Fruit fly (Drosophila melanogaster) whole organism: ENCODE data around the gene MED30.

ENCODE experiments used
- CG8478 ChIP-seq: fragments of >200 bp; optimal IDR thresholded peaks from 2 replicates; lab custom pipeline; 2018; ENCODE audit warnings: inconsistent platforms
- Dll ChIP-seq: fragments of >200 bp; optimal IDR thresholded peaks from 2 replicates; lab custom pipeline; 2017
- EcR ChIP-seq, 2 experiments: fragments of >200 bp; optimal IDR thresholded peaks; 2 replicates each; lab custom pipeline; 2017; ENCODE audit warnings: missing biosample characterization in 2 of 2, missing genetic modification characterization in 2 of 2, missing genetic modification reagents in 2 of 2
- pan ChIP-seq: fragments of >200 bp; optimal IDR thresholded peaks from 2 replicates; lab custom pipeline; 2017
- psq ChIP-seq: fragments of >200 bp; optimal IDR thresholded peaks from 2 replicates; lab custom pipeline; 2017
- usp ChIP-seq: fragments of >200 bp; optimal IDR thresholded peaks from 2 replicates; lab custom pipeline; 2017; ENCODE audit warnings: missing biosample characterization, missing genetic modification characterization, mixed read lengths

Gene MED30

DNA sequence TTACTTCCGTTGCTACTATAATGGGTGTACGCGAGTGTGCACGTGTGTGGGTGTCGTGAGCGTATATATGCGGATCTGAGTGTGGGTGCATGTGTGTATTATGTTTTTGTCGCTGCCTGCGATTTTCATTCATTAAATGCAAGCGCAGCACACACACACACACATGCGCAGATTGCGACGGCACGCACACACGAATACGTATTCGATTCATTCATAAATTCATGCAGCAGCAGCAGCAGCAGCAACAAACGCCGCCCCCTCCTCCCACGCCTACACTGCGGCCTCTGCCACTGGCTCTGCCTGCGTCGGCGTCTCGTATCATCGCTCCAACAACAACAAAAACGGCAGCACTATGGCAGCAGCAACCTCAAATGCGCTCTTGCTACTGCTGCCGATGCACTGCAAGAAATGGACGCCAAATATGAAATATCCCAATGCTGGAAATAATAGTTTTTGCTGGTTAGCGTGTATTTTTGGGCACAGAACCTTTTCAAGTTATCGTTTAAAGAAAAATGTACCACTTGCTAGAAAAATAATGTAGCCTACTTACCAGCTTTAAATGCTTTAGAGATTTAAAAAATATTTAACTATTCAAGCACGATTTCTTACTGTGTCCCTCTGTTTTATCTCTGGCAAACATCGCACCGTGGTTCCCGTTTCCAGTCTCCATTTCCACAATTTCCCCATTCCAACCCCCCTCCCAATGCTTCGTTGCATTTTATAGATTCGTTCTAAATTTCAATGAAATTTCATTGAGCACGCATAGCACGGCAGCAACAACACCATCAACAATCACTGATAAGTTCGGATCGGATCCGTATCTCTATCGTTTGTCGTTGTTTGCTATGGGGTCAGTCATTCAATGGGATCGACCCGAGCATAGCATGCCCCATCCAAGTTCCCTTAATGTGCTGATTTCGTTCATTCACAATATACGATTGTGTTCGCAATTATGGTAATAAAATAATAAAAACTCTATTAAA, 20.3 kb downstream of the MED30 start:
- TF ChIP-seq psq (lab: Kevin White, UChicago) (no peak), CG8478 (lab: Kevin White, UChicago) (no peak), Dll (no peak), usp (no peak), EcR (GFP tag; optimal IDR thresholded peaks at IDR 0.05; lab: Kevin White, UChicago) (no peak), pan (lab: Kevin White, UChicago) (no peak)

DNA sequence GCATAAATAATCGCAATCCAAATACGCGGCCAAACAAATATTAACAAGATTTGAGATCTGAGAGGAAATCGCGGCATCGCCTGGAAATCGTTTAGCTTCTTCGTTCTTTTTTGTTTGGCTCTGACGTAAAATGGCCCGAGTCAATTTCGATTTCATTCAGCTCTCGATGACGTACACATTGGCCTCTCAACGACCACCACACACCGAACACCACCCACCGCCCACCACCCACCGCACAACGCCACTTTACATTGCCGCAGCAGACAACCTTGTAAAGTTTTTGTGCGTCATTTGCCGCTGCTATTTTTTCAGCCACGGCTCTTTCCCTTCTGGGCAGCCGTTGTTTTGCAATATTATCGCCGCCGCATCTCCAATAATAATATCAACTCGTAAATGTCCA, 21.8 kb downstream of the MED30 start:
- no peak for TF ChIP-seq Dll
- TF ChIP-seq pan (lab: Kevin White, UChicago): no peak
- TF ChIP-seq psq (lab: Kevin White, UChicago): no peak
- no peak for TF ChIP-seq usp
- no peak for TF ChIP-seq EcR (GFP tag; optimal IDR thresholded peaks at IDR 0.05; lab: Kevin White, UChicago)

dm6 chr3L:630666-631065, 23.2 kb downstream of the MED30 start:
- TF ChIP-seq Dll (peak; percentile 5), psq (lab: Kevin White, UChicago) (no peak), EcR (GFP tag; optimal IDR thresholded peaks at IDR 0.05; lab: Kevin White, UChicago) (no peak)

- TF ChIP-seq pan (lab: Kevin White, UChicago): no peak
- TF ChIP-seq Dll: peak; percentile 3
These were observed 23.8 kb downstream of the MED30 start for dm6 chr3L:629916-630663.

DNA sequence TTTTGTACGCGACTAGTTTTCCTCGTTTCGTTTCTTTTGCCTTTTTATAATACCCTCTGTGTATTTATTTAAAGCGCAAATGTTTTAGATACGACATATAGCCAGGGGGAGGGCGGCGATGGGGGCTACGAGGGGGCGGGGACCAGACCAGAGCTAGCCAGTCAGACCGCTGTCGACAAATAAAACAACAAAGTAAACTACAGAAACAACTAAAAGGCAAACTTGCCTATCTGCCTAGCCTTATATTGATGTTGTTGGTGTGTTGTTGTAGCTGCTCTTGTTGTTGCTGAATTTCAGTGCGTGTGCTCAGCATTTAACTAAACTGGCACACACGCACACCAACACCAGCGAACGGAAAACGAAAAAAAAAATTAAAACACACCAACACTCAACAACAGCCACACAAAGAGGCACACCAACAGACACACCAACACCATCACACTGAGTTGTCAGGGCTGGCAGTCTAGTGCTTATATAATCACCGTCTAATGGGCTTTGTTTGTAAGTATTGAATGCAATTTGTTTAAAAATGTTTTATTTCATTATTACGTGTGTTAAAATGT, 24.5 kb downstream of the MED30 start:
- no peak for TF ChIP-seq EcR (GFP tag; optimal IDR thresholded peaks at IDR 0.05; lab: Kevin White, UChicago)
- TF ChIP-seq CG8478 (lab: Kevin White, UChicago): no peak
- TF ChIP-seq Dll: no peak
- no peak for TF ChIP-seq psq (lab: Kevin White, UChicago)
- TF ChIP-seq usp: no peak
- TF ChIP-seq pan (lab: Kevin White, UChicago): no peak

DNA sequence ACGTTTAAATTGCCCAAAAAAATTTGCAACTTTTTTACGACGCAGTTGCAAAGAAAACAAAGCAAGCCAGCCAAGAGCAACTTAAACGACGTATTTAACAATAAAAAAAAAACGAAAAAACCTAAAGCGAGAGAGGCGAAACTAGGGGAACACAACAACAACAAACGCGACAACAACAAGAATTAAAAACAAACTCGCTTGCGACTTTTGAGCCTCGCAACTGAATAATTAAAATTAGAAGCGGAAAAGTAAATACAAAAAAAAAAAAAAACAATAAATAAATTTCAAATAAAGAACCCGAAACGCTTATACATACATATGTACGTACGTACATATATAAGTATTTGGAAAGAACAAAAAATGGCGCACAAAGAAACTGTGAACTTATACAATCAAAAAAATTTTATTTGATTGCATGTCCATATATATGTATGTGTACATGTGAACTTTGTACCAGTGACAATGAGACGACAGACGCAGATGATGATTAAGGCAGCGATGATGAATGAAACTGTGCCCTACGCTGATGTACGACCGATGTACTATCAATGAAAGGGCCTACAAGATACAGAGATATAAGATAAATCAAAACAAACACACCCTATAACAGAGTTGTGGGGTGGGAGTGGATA, 25.1 kb downstream of the MED30 start:
- TF ChIP-seq psq (lab: Kevin White, UChicago) (no peak), CG8478 (lab: Kevin White, UChicago) (no peak), Dll (no peak), pan (lab: Kevin White, UChicago) (no peak), usp (no peak), EcR (GFP tag; optimal IDR thresholded peaks at IDR 0.05; lab: Kevin White, UChicago) (no peak)

dm6 chr3L:627819-628601, 25.9 kb downstream of the MED30 start:
- peak; percentile 49 for TF ChIP-seq CG8478 (lab: Kevin White, UChicago)
- TF ChIP-seq psq (lab: Kevin White, UChicago): no peak
- peak; percentile 70 for TF ChIP-seq Dll
- TF ChIP-seq EcR (GFP tag; optimal IDR thresholded peaks at IDR 0.05; lab: Kevin White, UChicago): peak in 1 of 2 experiments; percentile 61

- no peak for TF ChIP-seq psq (lab: Kevin White, UChicago)
- no peak for TF ChIP-seq pan (lab: Kevin White, UChicago)
- TF ChIP-seq EcR (GFP tag; optimal IDR thresholded peaks at IDR 0.05; lab: Kevin White, UChicago): no peak
- TF ChIP-seq CG8478 (lab: Kevin White, UChicago): no peak
- TF ChIP-seq Dll: no peak
- TF ChIP-seq usp: no peak
These were observed 26.5 kb downstream of the MED30 start for dm6 chr3L:627370-627769.

DNA sequence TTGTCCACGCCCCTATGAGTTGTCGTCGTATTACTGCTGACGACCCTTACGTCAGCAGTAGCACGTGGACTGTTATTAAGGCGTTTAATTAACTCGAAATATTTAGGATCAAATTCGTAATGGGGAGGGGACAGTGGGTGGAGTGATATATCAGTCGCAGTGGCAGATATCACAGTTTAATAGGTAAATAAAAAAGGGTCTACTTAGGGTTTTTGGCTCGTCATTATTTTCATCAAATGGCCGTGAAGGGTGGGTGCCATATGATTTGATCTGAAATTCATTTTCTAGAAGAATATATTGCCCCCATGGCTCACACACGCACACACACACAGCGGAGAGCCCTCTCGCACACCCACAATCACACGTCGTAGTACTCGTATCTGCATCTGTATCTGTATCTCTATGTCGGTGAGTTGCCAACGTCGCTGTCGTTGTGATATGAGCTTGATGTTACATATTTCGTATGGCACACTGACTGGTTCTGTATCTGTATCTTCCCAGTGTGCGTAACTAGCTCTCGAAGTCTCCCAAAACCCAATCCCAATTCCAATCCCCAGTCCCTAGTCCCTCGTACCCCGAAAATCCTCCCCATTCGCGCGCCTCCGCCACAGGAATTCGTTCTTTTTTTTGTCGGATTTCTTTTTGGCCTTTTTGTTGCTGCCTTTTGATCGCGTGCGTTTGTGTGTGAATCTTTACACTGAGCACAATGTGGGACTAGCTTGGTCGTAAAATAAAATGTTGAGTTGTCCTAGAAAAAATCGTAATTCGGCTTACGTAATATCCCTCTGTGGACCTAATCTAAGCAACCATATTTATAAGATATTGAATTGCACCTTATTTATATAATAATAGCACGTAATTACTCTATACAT, 27.2 kb downstream of the MED30 start:
- TF ChIP-seq usp (no peak), CG8478 (lab: Kevin White, UChicago) (no peak), pan (lab: Kevin White, UChicago) (no peak), psq (lab: Kevin White, UChicago) (no peak), Dll (no peak), EcR (GFP tag; optimal IDR thresholded peaks at IDR 0.05; lab: Kevin White, UChicago) (no peak)

dm6 chr3L:625899-626298, 28.0 kb downstream of the MED30 start:
- TF ChIP-seq psq (lab: Kevin White, UChicago): no peak
- TF ChIP-seq Dll: no peak
- TF ChIP-seq CG8478 (lab: Kevin White, UChicago): no peak
- no peak for TF ChIP-seq pan (lab: Kevin White, UChicago)
- TF ChIP-seq EcR (GFP tag; optimal IDR thresholded peaks at IDR 0.05; lab: Kevin White, UChicago): no peak
- no peak for TF ChIP-seq usp
